Fruit fly (Drosophila melanogaster) whole organism, embryonic: ENCODE results near the gene CG8925.

Experiments
- Antp ChIP-seq: fragments of 200-800 bp; sonication (Bioruptor generic); optimal IDR thresholded peaks from 3 replicates; lab custom pipeline; 2016; ENCODE audit warnings: missing biosample characterization, missing genetic modification characterization
- BtbVII ChIP-seq: fragments of 200-800 bp; sonication (Bioruptor generic); optimal IDR thresholded peaks from 3 replicates; lab custom pipeline; 2017; ENCODE audit warnings: missing biosample characterization, mild to moderate bottlenecking, missing genetic modification characterization
- CG10274 ChIP-seq: fragments of 200-800 bp; sonication (Bioruptor generic); optimal IDR thresholded peaks from 3 replicates; lab custom pipeline; 2017; ENCODE audit warnings: missing biosample characterization, mild to moderate bottlenecking, missing genetic modification characterization
- CG10543 ChIP-seq: fragments of 200-800 bp; sonication (Bioruptor generic); optimal IDR thresholded peaks from 3 replicates; lab custom pipeline; 2017; ENCODE audit warnings: missing biosample characterization, mild to moderate bottlenecking, missing genetic modification characterization, moderate library complexity
- CG11456 ChIP-seq: fragments of 200-800 bp; sonication (Bioruptor generic); IDR thresholded peaks from 3 replicates; pipeline ENCODE4 v1.3.6; 2022; ENCODE audit warnings: missing biosample characterization, missing genetic modification characterization
- CG1233 ChIP-seq: fragments of 200-800 bp; sonication (Bioruptor generic); optimal IDR thresholded peaks from 4 replicates; lab custom pipeline; 2018; ENCODE audit warnings: missing biosample characterization, mild to moderate bottlenecking, missing genetic modification characterization
- CG14860 ChIP-seq: fragments of 200-800 bp; sonication (Bioruptor generic); IDR thresholded peaks from 3 replicates; pipeline ENCODE4 v1.3.6; 2022; ENCODE audit warnings: missing biosample characterization, missing genetic modification characterization; ENCODE audit not compliant: partially characterized antibody
- CG1602 ChIP-seq: fragments of 200-800 bp; sonication (Bioruptor generic); optimal IDR thresholded peaks from 3 replicates; lab custom pipeline; 2016; ENCODE audit warnings: missing biosample characterization, missing genetic modification characterization
- CG16863 ChIP-seq: fragments of 200-800 bp; sonication (Bioruptor generic); optimal IDR thresholded peaks from 3 replicates; lab custom pipeline; 2016; ENCODE audit warnings: missing biosample characterization, missing genetic modification characterization
- CG17829 ChIP-seq: fragments of 200-800 bp; optimal IDR thresholded peaks from 2 replicates; lab custom pipeline; 2019; ENCODE audit warnings: missing biosample characterization, mild to moderate bottlenecking, missing genetic modification characterization, moderate library complexity
- CG2120 ChIP-seq: fragments of 200-800 bp; sonication (Bioruptor generic); optimal IDR thresholded peaks from 3 replicates; lab custom pipeline; 2016; ENCODE audit warnings: missing biosample characterization, missing genetic modification characterization
- CG2199 ChIP-seq: fragments of 200-800 bp; sonication (Bioruptor generic); IDR thresholded peaks from 3 replicates; pipeline ENCODE4 v1.3.6; 2022; ENCODE audit warnings: missing biosample characterization, missing genetic modification characterization
- CG2875 ChIP-seq: fragments of 200-800 bp; sonication (Bioruptor generic); optimal IDR thresholded peaks from 2 replicates; lab custom pipeline; 2017; ENCODE audit warnings: missing biosample characterization, mild to moderate bottlenecking, missing genetic modification characterization, missing genetic modification reagents
- CG31365 ChIP-seq: fragments of 200-800 bp; sonication (Bioruptor generic); optimal IDR thresholded peaks from 2 replicates; lab custom pipeline; 2018; ENCODE audit warnings: missing biosample characterization, mild to moderate bottlenecking, missing genetic modification characterization
- CG3163 ChIP-seq: fragments of 200-800 bp; sonication (Bioruptor generic); optimal IDR thresholded peaks from 3 replicates; lab custom pipeline; 2016; ENCODE audit warnings: missing biosample characterization, missing genetic modification characterization
- CG32767 ChIP-seq: fragments of 200-800 bp; sonication (Bioruptor generic); IDR thresholded peaks from 2 replicates; pipeline ENCODE4 v1.3.6; 2022; ENCODE audit warnings: missing biosample characterization, missing genetic modification characterization
- CG6854 ChIP-seq: fragments of 200-800 bp; sonication (Bioruptor generic); optimal IDR thresholded peaks from 3 replicates; lab custom pipeline; 2017; ENCODE audit warnings: missing biosample characterization, mild to moderate bottlenecking, missing genetic modification characterization
- CG7271 ChIP-seq: fragments of 200-800 bp; sonication (Bioruptor generic); optimal IDR thresholded peaks from 2 replicates; lab custom pipeline; 2018; ENCODE audit warnings: missing biosample characterization, mild to moderate bottlenecking, missing genetic modification characterization, moderate library complexity
- CG7372 ChIP-seq: fragments of 200-800 bp; sonication (Bioruptor generic); IDR thresholded peaks from 2 replicates; pipeline ENCODE4 v1.3.6; 2022; ENCODE audit warnings: missing biosample characterization, missing genetic modification characterization
- CG8290 ChIP-seq, 3 experiments: fragments of 200-800 bp; sonication (Bioruptor generic); optimal IDR thresholded peaks; 2 replicates each; lab custom pipeline; 2016 to 2019; ENCODE audit warnings: missing biosample characterization in 3 of 3, missing genetic modification characterization in 3 of 3, mild to moderate bottlenecking in 2 of 3, moderate library complexity in 1 of 3
- CG9876 ChIP-seq: fragments of 200-800 bp; sonication (Bioruptor generic); optimal IDR thresholded peaks from 2 replicates; lab custom pipeline; 2016; ENCODE audit warnings: missing biosample characterization, missing genetic modification characterization
- CrebB ChIP-seq: fragments of 200-800 bp; sonication (Bioruptor generic); optimal IDR thresholded peaks from 3 replicates; lab custom pipeline; 2018; ENCODE audit warnings: missing biosample characterization, mild to moderate bottlenecking, missing genetic modification characterization
- Dfd ChIP-seq, 2 experiments: fragments of >200 bp; optimal IDR thresholded peaks; 2 replicates each; lab custom pipeline; 2017; ENCODE audit warnings: missing biosample characterization in 2 of 2, missing genetic modification characterization in 2 of 2
- ERR ChIP-seq: fragments of 200-800 bp; sonication (Bioruptor generic); optimal IDR thresholded peaks from 2 replicates; lab custom pipeline; 2016; ENCODE audit warnings: missing biosample characterization, missing genetic modification characterization
- Ets97D ChIP-seq: fragments of 200-800 bp; sonication (Bioruptor generic); optimal IDR thresholded peaks from 3 replicates; lab custom pipeline; 2016; ENCODE audit warnings: missing biosample characterization, missing genetic modification characterization
- H2.0 ChIP-seq: fragments of 200-800 bp; sonication (Bioruptor generic); IDR thresholded peaks from 2 replicates; pipeline ENCODE4 v1.3.6; 2022; ENCODE audit warnings: missing biosample characterization, missing genetic modification characterization
- HLH4C ChIP-seq: fragments of 200-800 bp; sonication (Bioruptor generic); IDR thresholded peaks from 3 replicates; pipeline ENCODE4 v1.3.6; 2022; ENCODE audit warnings: missing biosample characterization, missing genetic modification characterization; ENCODE audit not compliant: partially characterized antibody
- Hey ChIP-seq: fragments of 200-800 bp; sonication (Bioruptor generic); optimal IDR thresholded peaks from 3 replicates; lab custom pipeline; 2018; ENCODE audit warnings: missing biosample characterization, mild to moderate bottlenecking, missing genetic modification characterization
- Hr78 ChIP-seq, 2 experiments: fragments of 200-800 bp in 1 of 2; fragments of >200 bp in 1 of 2; sonication (Bioruptor generic) in 1 of 2; optimal IDR thresholded peaks; 2 replicates each; lab custom pipeline; 2017 to 2019; ENCODE audit warnings: missing biosample characterization in 2 of 2, missing genetic modification characterization in 2 of 2, mild to moderate bottlenecking in 1 of 2, moderate library complexity in 1 of 2
- Hsf ChIP-seq: fragments of 200-800 bp; sonication (Bioruptor generic); optimal IDR thresholded peaks from 3 replicates; lab custom pipeline; 2016; ENCODE audit warnings: missing biosample characterization, missing genetic modification characterization
- Six4 ChIP-seq: fragments of 200-800 bp; sonication (Bioruptor generic); optimal IDR thresholded peaks from 2 replicates; lab custom pipeline; 2016; ENCODE audit warnings: missing biosample characterization, missing genetic modification characterization
- bowl ChIP-seq: fragments of 200-800 bp; sonication (Bioruptor generic); IDR thresholded peaks from 2 replicates; pipeline ENCODE4 v1.3.6; 2022; ENCODE audit warnings: missing biosample characterization, missing genetic modification characterization
- btn ChIP-seq: fragments of 200-800 bp; sonication (Bioruptor generic); optimal IDR thresholded peaks from 2 replicates; lab custom pipeline; 2016; ENCODE audit warnings: missing biosample characterization, missing genetic modification characterization
- dimm ChIP-seq: fragments of 200-800 bp; sonication (Bioruptor generic); IDR thresholded peaks from 2 replicates; pipeline ENCODE4 v1.3.6; 2022; ENCODE audit warnings: missing biosample characterization, missing genetic modification characterization
- hb ChIP-seq: fragments of 200-800 bp; sonication (Bioruptor generic); IDR thresholded peaks from 3 replicates; pipeline ENCODE4 v1.3.6; 2022; ENCODE audit warnings: missing biosample characterization, missing genetic modification characterization; ENCODE audit not compliant: partially characterized antibody
- hkb ChIP-seq, 2 experiments: fragments of 200-800 bp in 1 of 2; fragments of >200 bp in 1 of 2; sonication (Bioruptor generic) in 1 of 2; IDR thresholded peaks in 1 of 2; optimal IDR thresholded peaks in 1 of 2; 2 replicates each; pipeline versions ENCODE4 v1.3.6 to Lab custom; 2017 to 2022; ENCODE audit warnings: missing biosample characterization in 1 of 2, missing genetic modification characterization in 1 of 2
- jigr1 ChIP-seq: fragments of 200-800 bp; sonication (Bioruptor generic); IDR thresholded peaks from 3 replicates; pipeline ENCODE4 v1.3.6; 2022; ENCODE audit warnings: missing biosample characterization, missing genetic modification characterization
- jing ChIP-seq: fragments of 200-800 bp; sonication (Bioruptor generic); optimal IDR thresholded peaks from 2 replicates; lab custom pipeline; 2018; ENCODE audit warnings: missing biosample characterization, mild to moderate bottlenecking, missing genetic modification characterization
- onecut ChIP-seq: fragments of 200-800 bp; sonication (Bioruptor generic); IDR thresholded peaks from 2 replicates; pipeline ENCODE4 v1.3.6; 2022; ENCODE audit warnings: missing biosample characterization, missing genetic modification characterization
- otp ChIP-seq: fragments of 200-800 bp; sonication (Bioruptor generic); IDR thresholded peaks from 3 replicates; pipeline ENCODE4, ENCODE4 v1.3.6; 2022; ENCODE audit warnings: missing biosample characterization, missing genetic modification characterization
- pros ChIP-seq: fragments of 200-800 bp; sonication (Bioruptor generic); optimal IDR thresholded peaks from 3 replicates; lab custom pipeline; 2019; ENCODE audit warnings: missing biosample characterization, mild to moderate bottlenecking, missing genetic modification characterization, moderate library complexity
- seq ChIP-seq: fragments of 200-800 bp; sonication (Bioruptor generic); IDR thresholded peaks from 2 replicates; pipeline ENCODE4 v1.3.6; 2022; ENCODE audit warnings: missing biosample characterization, missing genetic modification characterization
- sima ChIP-seq: fragments of 200-800 bp; sonication (Bioruptor generic); optimal IDR thresholded peaks from 2 replicates; lab custom pipeline; 2016; ENCODE audit warnings: missing biosample characterization, missing genetic modification characterization
- sisA ChIP-seq: fragments of 200-800 bp; sonication (Bioruptor generic); IDR thresholded peaks from 2 replicates; pipeline ENCODE4 v1.3.6; 2022; ENCODE audit warnings: missing biosample characterization, missing genetic modification characterization
- tio ChIP-seq: fragments of 200-800 bp; sonication (Bioruptor generic); optimal IDR thresholded peaks from 2 replicates; lab custom pipeline; 2017; ENCODE audit warnings: missing biosample characterization, missing genetic modification characterization, inconsistent platforms
- trh ChIP-seq: fragments of 200-800 bp; sonication (Bioruptor generic); optimal IDR thresholded peaks from 2 replicates; lab custom pipeline; 2016; ENCODE audit warnings: missing biosample characterization, missing genetic modification characterization
- wek ChIP-seq: fragments of 200-800 bp; sonication (Bioruptor generic); optimal IDR thresholded peaks from 3 replicates; lab custom pipeline; 2018; ENCODE audit warnings: missing biosample characterization, mild to moderate bottlenecking, missing genetic modification characterization, moderate library complexity
- zf30C ChIP-seq: fragments of 200-800 bp; sonication (Bioruptor generic); optimal IDR thresholded peaks from 3 replicates; lab custom pipeline; 2018; ENCODE audit warnings: missing biosample characterization, mild to moderate bottlenecking, missing genetic modification characterization
- zfh1 ChIP-seq: fragments of 200-800 bp; sonication (Bioruptor generic); IDR thresholded peaks from 3 replicates; pipeline ENCODE4 v1.3.6; 2022; ENCODE audit warnings: missing biosample characterization, missing genetic modification characterization

The CG8925 gene

DNA sequence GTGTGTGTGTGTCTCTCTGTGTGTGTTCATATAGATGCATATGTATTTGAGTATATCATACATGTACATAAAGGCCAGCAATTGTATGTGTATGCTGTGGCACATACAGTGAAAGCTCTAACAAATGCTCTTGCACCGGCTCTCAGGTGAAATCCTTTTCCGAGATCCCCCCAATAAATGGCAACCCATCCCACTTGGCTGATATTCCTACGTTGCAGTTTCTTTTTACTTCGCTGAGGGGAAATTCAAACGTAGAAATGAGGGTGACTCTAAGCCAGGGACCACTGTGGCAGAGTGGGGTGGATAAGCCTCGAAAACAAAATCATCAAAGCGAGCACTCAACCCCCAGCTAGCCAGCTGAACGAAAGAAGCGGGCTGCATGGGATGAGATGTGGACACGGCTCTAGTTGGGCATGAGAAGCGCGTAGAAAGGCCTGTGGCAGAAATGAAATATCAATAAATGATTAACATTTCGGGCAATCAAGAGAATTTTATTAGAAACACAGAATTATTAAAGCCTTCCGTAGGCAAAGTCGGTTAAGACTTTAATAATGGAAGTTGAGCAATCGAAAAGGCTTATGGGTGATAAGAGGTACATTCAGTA lies 50.6 kb downstream of the CG8925 start (continued):
- TF ChIP-seq zf30C (GFP tag; lab: Kevin White, UChicago) (no peak), jing (peak; percentile 99), Ets97D (GFP tag; lab: Kevin White, UChicago) (peak; percentile 95), zfh1 (GFP tag; lab: Robert Waterston, UW) (peak; percentile 100), bowl (peak; percentile 99), CG1233 (GFP tag; lab: Kevin White, UChicago) (peak; percentile 99), BtbVII (GFP tag; lab: Kevin White, UChicago) (peak; percentile 98), CG8290 (GFP tag; optimal IDR thresholded peaks at IDR 0.05; lab: Kevin White, UChicago) (peak; percentile 99), CG8290 (tag; optimal IDR thresholded peaks at IDR 0.05; lab: Kevin White, UChicago) (peak; percentile 94 to 100), seq (GFP tag; lab: Robert Waterston, UW) (peak; percentile 100), otp (GFP tag; lab: Robert Waterston, UW) (peak; percentile 100), dimm (GFP tag; lab: Robert Waterston, UW) (peak; percentile 100), btn (GFP tag; lab: Kevin White, UChicago) (peak; percentile 100), CG2199 (GFP tag; lab: Robert Waterston, UW) (peak; percentile 100), jigr1 (GFP tag; lab: Robert Waterston, UW) (peak; percentile 99), sima (GFP tag; lab: Kevin White, UChicago) (peak; percentile 98), CrebB (peak; percentile 99), CG14860 (GFP tag; lab: Robert Waterston, UW) (no peak), Antp (GFP tag; lab: Kevin White, UChicago) (peak; percentile 100), CG6854 (GFP tag; lab: Kevin White, UChicago) (peak; percentile 97), pros (GFP tag; lab: Kevin White, UChicago) (peak; percentile 87), H2.0 (GFP tag; lab: Robert Waterston, UW) (peak; percentile 100), hb (GFP tag; lab: Robert Waterston, UW) (no peak), CG11456 (peak; percentile 100), CG16863 (GFP tag; lab: Kevin White, UChicago) (peak; percentile 100), CG31365 (tag; lab: Kevin White, UChicago) (peak; percentile 95), Hsf (peak; percentile 99), CG10543 (GFP tag; lab: Kevin White, UChicago) (peak; percentile 98), sisA (GFP tag; lab: Robert Waterston, UW) (peak; percentile 100), CG2875 (peak; percentile 99), CG7372 (GFP tag; lab: Robert Waterston, UW) (peak; percentile 99), CG1602 (GFP tag; lab: Kevin White, UChicago) (peak; percentile 99), CG10274 (peak; percentile 95), trh (GFP tag; lab: Kevin White, UChicago) (peak; percentile 98), CG9876 (GFP tag; lab: Kevin White, UChicago) (peak; percentile 99), CG2120 (GFP tag; lab: Kevin White, UChicago) (peak; percentile 99), CG7271 (tag; lab: Kevin White, UChicago) (peak; percentile 92), Dfd (GFP tag; optimal IDR thresholded peaks at IDR 0.05; lab: Kevin White, UChicago) (peak in 1 of 2 experiments; percentile 11), Hr78 (GFP tag; optimal IDR thresholded peaks at IDR 0.05; lab: Kevin White, UChicago) (peak in 1 of 2 experiments; percentile 92), tio (GFP tag; lab: Kevin White, UChicago) (peak; percentile 97), Six4 (peak; percentile 99), CG32767 (GFP tag; lab: Robert Waterston, UW) (peak; percentile 100), CG3163 (GFP tag; lab: Kevin White, UChicago) (peak; percentile 95), ERR (GFP tag; lab: Kevin White, UChicago) (peak; percentile 99), CG17829 (peak; percentile 100), onecut (peak; percentile 99), wek (GFP tag; lab: Kevin White, UChicago) (peak; percentile 97), HLH4C (GFP tag; lab: Robert Waterston, UW) (no peak; the same call in 1 of the 3 replicates), Hey (tag; lab: Kevin White, UChicago) (peak; percentile 97), hkb (optimal IDR thresholded peaks at IDR 0.05; lab: Kevin White, UChicago) (no peak), hkb (GFP tag; IDR thresholded peaks at IDR 0.05; lab: Robert Waterston, UW) (peak; percentile 100)
